Fruit fly (Drosophila melanogaster): ENCODE measurements around the gene CG45072.

DNA sequence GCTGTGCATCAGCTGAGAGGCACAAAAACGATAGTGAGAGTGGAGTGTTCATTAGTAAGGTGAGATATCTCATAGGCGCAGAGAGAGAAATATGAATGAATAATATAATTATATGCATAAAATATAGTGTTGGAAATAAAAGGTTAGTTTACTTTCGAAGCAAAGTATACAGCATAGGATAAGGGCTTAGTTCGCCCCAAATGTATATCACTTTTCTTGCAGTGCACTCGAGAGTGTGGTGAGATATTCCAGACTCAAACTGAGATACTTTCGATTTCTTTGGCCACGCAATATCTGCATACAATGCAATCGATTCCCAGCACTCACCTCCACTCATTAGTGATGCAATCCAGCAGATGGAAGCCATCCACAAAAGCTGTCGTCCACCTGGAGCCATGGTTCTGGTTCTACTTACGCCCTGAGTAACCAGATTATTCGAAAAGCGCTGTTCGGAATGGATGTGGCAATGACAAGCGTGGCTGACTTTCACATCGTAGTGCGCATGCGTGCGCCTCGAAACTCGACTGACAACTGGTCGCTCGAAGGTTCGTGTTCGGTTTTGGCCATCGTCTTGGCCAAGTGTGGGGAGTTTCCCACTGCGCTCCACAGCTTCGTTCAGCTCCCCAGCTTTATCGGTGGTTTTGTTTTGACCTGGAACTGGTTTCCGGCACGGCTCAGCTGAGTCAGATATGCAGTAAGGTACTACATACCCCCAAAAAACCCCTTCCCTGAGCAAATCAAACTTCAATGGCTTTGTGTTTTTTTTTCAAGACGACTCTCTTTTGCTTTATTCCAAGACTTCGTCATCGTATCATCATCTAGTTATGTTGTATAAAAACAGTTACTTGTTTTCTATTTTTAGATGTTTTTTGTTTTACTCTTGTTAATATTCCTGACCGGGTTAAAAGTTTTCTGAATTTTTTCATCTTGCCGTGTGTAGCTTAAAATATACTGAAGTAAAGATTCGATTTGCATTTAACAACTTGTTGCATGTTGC lies 47.9 kb upstream of the CG45072 start, which contains the start of gene Rsod:
- no peak for TF ChIP-seq usp (GFP tag; optimal IDR thresholded peaks at IDR 0.05)
- TF ChIP-seq pan (optimal IDR thresholded peaks at IDR 0.05), result no peak
- TF ChIP-seq CG8478 (optimal IDR thresholded peaks at IDR 0.05), result no peak
- no peak for TF ChIP-seq Dll (optimal IDR thresholded peaks at IDR 0.05)

Data from whole organism.